Worm (Caenorhabditis elegans) whole organism, L1 larva: ENCODE results near the gene C40C9.4.
A peak's percentile ranks its signal among the peaks of the same experiment; 100 is the strongest.

Experiments used
- lin-13 ChIP-seq: fragments of 150-350 bp; optimal IDR thresholded peaks from 2 replicates; lab custom pipeline; 2014; ENCODE audit warnings: missing biosample characterization, missing genetic modification reagents, missing genetic modification characterization
- mdl-1 ChIP-seq, 2 experiments: fragments of 150-350 bp; optimal IDR thresholded peaks; 2 replicates each; lab custom pipeline; 2014 to 2017; ENCODE audit warnings: missing biosample characterization in 2 of 2, missing genetic modification characterization in 2 of 2, inconsistent platforms in 1 of 2

DNA sequence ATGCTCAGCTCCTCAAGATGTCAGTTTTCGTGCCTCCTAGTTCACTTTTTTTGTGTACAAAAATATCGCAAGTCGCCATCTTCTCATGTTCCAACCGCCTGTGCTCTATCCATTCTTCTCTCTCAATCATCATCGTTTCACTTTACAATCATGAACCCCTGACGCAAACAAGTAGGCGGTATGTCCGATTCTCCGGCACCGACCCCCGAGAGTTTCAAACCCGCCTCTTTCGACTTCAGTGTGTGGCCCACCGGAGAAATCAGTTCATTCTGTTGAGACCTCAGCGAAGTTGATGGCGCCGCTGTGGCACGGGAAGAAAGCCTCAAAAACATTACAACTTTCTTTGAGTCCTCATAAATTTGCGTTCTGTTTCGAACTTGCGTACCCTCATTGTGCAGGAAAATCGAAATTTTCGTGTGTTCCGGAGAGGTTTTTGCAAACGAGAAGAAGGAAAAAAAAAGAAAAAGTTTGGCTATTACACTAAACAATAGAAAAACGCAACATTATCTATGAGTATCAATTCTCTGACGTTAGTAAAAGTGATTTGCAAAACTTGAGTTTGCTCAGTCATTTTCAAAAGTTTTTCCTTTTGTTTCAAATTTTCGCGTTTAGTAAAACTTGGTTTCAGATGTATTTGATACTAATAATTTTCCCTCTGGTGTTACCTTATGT is 45.8 kb upstream of the C40C9.4 start, which contains the start of gene F54B11.9:
- TF ChIP-seq lin-13 (no peak), mdl-1 (tag; optimal IDR thresholded peaks at IDR 0.05; lab: Kevin White, UChicago) (peak in 1 of 2 experiments; percentile 8)
